Worm (Caenorhabditis elegans) whole organism, dauer: ENCODE data around the gene Y51B9A.7.

Experiments used
- unc-62 ChIP-seq: sonication (generic microtip); optimal IDR thresholded peaks from 2 replicates; lab custom pipeline; 2017; ENCODE audit warnings: missing biosample characterization, missing genetic modification reagents, missing genetic modification characterization

Gene Y51B9A.7

ce11 chrII:9403846-9404245 lies 4.0 kb downstream of the Y51B9A.7 start, which contains the start of gene Y51B9A.5:
TSS of gene Y51B9A.5 (plus strand) at chrII:9404146.
- TF ChIP-seq unc-62 (GFP tag; lab: Kevin White, UChicago) = no peak

- TF ChIP-seq unc-62 (GFP tag; lab: Kevin White, UChicago) = no peak
Measured at ce11 chrII:9407020-9407419, 7.2 kb downstream of the Y51B9A.7 start, which contains the start of gene mpz-6. TSS of gene mpz-6 (minus strand) at chrII:9407120.

DNA sequence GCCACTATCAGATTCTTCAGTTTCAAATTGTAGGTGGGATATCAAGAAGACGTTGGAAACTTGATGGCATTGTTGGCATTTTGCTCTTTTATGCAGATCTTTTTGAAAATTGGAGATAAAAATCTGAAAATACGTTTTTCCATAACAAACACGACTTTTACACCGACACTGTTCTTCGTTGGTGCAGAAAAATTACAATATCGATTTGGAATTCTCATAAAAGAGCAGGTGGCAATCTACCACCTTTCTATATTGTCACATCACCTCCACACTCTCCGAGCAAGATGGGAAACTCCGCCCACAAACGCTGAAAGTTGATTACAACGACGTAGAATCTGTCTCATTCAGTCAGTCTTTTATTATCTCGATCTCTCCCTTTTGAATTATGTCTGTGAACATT lies 7.6 kb downstream of the Y51B9A.7 start, which contains the start of gene arrd-2:
Gene arrd-2 (plus strand): TSS at position 301 of the 400 bp plus-strand sequence.
- TF ChIP-seq unc-62 (GFP tag; lab: Kevin White, UChicago) = no peak

ce11 chrII:9411497-9411896 lies 11.7 kb downstream of the Y51B9A.7 start, which contains the start of gene M176.9:
TSS of gene M176.9 (minus strand) at chrII:9411597.
- no peak for TF ChIP-seq unc-62 (GFP tag; lab: Kevin White, UChicago)

ce11 chrII:9412086-9412608 lies 12.3 kb downstream of the Y51B9A.7 start, which contains the start of gene arrd-3:
TSS of gene arrd-3 (plus strand) at chrII:9412558.
- TF ChIP-seq unc-62 (GFP tag; lab: Kevin White, UChicago) = no peak

ce11 chrII:9416381-9417276 lies 16.8 kb downstream of the Y51B9A.7 start, which contains the start of the genes gss-1 and chch-3:
TSS of gene gss-1 (minus strand) at chrII:9416431.
TSS of gene chch-3 (plus strand) at chrII:9417013.
- TF ChIP-seq unc-62 (GFP tag; lab: Kevin White, UChicago) = no peak

DNA sequence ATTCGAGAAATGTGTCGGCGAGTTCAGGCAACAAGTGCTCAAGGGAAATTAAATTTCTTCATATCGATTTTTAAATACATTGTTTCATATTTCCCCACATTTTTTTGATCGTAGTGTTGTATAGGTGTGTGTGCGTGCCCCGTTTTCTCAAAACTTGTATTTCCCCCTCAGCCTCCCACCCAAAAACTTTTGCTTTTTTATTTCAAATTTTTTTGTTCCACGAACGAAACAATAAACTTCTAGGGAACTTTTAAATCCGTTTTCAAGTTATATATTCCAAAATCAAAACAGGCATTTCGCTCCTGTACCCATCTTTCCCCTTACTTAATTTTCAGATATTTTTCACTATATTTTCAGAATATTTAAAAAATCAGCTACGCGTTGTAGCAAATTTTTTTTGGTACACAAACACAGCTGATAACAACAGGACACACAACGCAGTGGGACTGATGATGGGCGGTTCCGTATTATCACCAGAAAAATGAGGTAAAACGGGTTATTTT lies 18.3 kb downstream of the Y51B9A.7 start, which contains the start of the genes M176.4 and M176.16:
Gene M176.4 (plus strand): TSS at position 301 of the 503 bp plus-strand sequence.
Gene M176.16 (plus strand): TSS at position 453 of the 503 bp plus-strand sequence.
- TF ChIP-seq unc-62 (GFP tag; lab: Kevin White, UChicago) = no peak

- no peak for TF ChIP-seq unc-62 (GFP tag; lab: Kevin White, UChicago)
Measured at ce11 chrII:9418843-9419532, 19.1 kb downstream of the Y51B9A.7 start.

DNA sequence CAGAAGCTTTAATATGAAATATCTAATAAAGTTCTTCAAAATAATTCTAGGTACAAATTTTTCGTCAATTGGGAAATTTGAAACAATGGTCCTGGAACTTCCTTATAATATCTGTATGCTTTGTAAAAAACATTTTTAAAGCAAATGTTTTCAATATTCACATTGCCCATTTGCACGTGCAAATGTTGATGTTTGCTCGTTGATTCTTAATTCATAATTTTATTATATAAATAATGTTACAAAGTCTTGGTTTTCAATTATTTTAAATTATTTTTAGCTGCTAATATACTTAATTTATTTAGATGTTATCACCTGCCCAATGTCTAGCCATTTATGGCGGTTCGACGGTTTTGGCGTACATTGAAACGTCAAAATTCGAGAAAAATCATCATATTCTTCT lies 22.1 kb downstream of the Y51B9A.7 start, which contains the start of gene M176.11:
Gene M176.11 (plus strand): TSS at position 301 of the 400 bp plus-strand sequence.
- TF ChIP-seq unc-62 (GFP tag; lab: Kevin White, UChicago) = no peak

DNA sequence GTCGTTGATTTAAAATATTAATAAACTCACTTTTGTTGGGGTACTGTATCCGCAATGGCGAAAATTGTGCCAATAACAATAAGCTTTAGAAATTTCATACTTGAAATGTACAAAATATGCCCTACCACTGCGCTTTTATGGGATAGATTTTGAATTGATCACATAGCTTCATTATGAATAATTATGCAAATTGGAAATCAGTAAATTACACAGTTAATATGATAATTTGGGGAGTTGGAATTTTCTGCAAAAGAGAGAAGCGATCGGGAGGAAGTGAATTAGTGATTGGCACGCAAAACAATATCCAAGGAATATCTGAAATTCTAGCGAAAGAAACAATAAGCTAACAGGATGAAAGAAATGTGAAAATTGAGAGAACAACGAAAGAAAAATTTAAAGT lies 26.2 kb downstream of the Y51B9A.7 start, which contains the start of gene M176.10:
Gene M176.10 (minus strand): TSS at position 101 of the 400 bp plus-strand sequence.
- no peak for TF ChIP-seq unc-62 (GFP tag; lab: Kevin White, UChicago)

- no peak for TF ChIP-seq unc-62 (GFP tag; lab: Kevin White, UChicago)
Measured at ce11 chrII:9427644-9428043, 27.8 kb downstream of the Y51B9A.7 start, which contains the start of gene M176.5. TSS of gene M176.5 (minus strand) at chrII:9427744.

DNA sequence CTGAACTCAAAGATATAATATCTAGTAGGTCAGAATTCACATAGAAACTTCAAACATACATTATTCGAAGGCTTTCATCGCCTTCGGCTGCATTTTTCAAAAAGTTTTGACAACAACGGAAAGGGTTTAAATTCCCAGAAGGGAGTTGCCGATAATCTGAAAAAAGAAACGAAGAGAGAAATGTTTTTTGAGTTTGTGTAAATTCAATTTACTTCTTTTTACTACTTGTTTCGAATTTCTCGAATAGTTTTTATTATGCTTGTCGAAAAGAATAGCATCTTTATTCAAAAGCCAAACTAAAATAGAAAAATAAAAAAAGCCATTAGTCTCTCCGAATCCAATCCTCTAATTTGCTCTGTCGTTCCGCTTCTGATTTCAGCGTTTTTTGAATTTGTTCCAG lies 31.3 kb downstream of the Y51B9A.7 start:
- no peak for TF ChIP-seq unc-62 (GFP tag; lab: Kevin White, UChicago)

- TF ChIP-seq unc-62 (GFP tag; lab: Kevin White, UChicago) = no peak
Measured at ce11 chrII:9433609-9434008, 33.8 kb downstream of the Y51B9A.7 start, which contains the start of gene kin-15. TSS of gene kin-15 (minus strand) at chrII:9433709.

- TF ChIP-seq unc-62 (GFP tag; lab: Kevin White, UChicago) = no peak
Measured at ce11 chrII:9436009-9436408, 36.2 kb downstream of the Y51B9A.7 start, which contains the start of gene kin-16. TSS of gene kin-16 (minus strand) at chrII:9436109.

DNA sequence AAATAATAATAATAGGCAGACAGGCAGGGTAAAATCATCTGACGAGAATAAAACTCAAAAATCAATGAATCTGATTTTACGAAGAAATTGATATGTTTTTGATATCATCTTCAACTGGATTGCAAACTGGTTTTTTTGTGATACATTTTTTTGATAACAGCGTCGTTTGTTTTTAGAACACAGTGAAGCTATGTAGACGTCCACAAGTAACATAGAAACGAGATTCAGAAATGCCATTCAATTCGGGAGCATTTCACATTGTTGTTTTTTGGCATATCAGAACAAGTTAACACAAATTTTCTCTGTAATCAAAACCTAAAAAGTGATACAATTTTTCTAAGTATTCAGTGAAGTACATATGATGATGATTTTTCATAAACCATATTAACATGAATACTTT lies 38.4 kb downstream of the Y51B9A.7 start, which contains the start of gene chil-13:
Gene chil-13 (minus strand): TSS at position 101 of the 400 bp plus-strand sequence.
- no peak for TF ChIP-seq unc-62 (GFP tag; lab: Kevin White, UChicago)
